Worm (Caenorhabditis elegans) whole organism, L3 larva: ENCODE measurements around the gene nspb-12.
A peak's percentile ranks its signal among the peaks of the same experiment; 100 is the strongest.

Experiments used
- R02D3.7 ChIP-seq: fragments of 150-350 bp; optimal IDR thresholded peaks from 2 replicates; lab custom pipeline; 2014; ENCODE audit warnings: missing biosample characterization, missing genetic modification characterization
- ZK546.5 ChIP-seq: sonication (generic microtip); optimal IDR thresholded peaks from 2 replicates; lab custom pipeline; 2017; ENCODE audit warnings: missing biosample characterization, missing genetic modification characterization
- aly-2 ChIP-seq: fragments of 150-350 bp; optimal IDR thresholded peaks from 2 replicates; lab custom pipeline; 2014; ENCODE audit warnings: missing biosample characterization, missing genetic modification characterization
- ama-1 ChIP-seq: fragments of 150-350 bp; optimal IDR thresholded peaks from 2 replicates; lab custom pipeline; 2018
- ceh-16 ChIP-seq: sonication (generic microtip); optimal IDR thresholded peaks from 2 replicates; lab custom pipeline; 2017; ENCODE audit warnings: missing biosample characterization, missing genetic modification characterization
- ceh-28 ChIP-seq: fragments of 150-350 bp; optimal IDR thresholded peaks from 2 replicates; lab custom pipeline; 2014; ENCODE audit warnings: missing biosample characterization, missing genetic modification reagents, missing genetic modification characterization
- ceh-82 ChIP-seq: fragments of 150-350 bp; optimal IDR thresholded peaks from 2 replicates; lab custom pipeline; 2014; ENCODE audit warnings: missing biosample characterization, missing genetic modification characterization
- ceh-9 ChIP-seq: sonication (generic microtip); optimal IDR thresholded peaks from 2 replicates; lab custom pipeline; 2018; ENCODE audit warnings: missing biosample characterization, missing genetic modification characterization
- daf-12 ChIP-seq: fragments of 150-350 bp; optimal IDR thresholded peaks from 2 replicates; lab custom pipeline; 2014; ENCODE audit warnings: missing biosample characterization, missing genetic modification reagents, missing genetic modification characterization
- egl-27 ChIP-seq: sonication (generic microtip); optimal IDR thresholded peaks from 4 replicates; lab custom pipeline; 2017; ENCODE audit warnings: missing biosample characterization, missing genetic modification reagents, missing genetic modification characterization
- egl-5 ChIP-seq: fragments of 150-350 bp; optimal IDR thresholded peaks from 2 replicates; lab custom pipeline; 2017; ENCODE audit warnings: missing biosample characterization, missing genetic modification reagents, missing genetic modification characterization, inconsistent platforms
- elt-1 ChIP-seq: fragments of 150-350 bp; optimal IDR thresholded peaks from 2 replicates; lab custom pipeline; 2014; ENCODE audit warnings: missing biosample characterization, missing genetic modification characterization
- elt-2 ChIP-seq: sonication (generic microtip); optimal IDR thresholded peaks from 2 replicates; lab custom pipeline; 2016; ENCODE audit warnings: missing genetic modification reagents, mild to moderate bottlenecking, missing genetic modification characterization, missing compliant biosample characterization
- elt-3 ChIP-seq, 3 experiments: fragments of 150-350 bp in 1 of 3; sonication (generic microtip) in 2 of 3; optimal IDR thresholded peaks; 2 replicates in 2 of 3; 4 replicates in 1 of 3; lab custom pipeline; 2014 to 2017; ENCODE audit warnings: missing biosample characterization in 3 of 3, missing genetic modification characterization in 3 of 3
- eor-1 ChIP-seq, 2 experiments: fragments of 150-350 bp; optimal IDR thresholded peaks; 2 replicates each; lab custom pipeline; 2014 to 2018; ENCODE audit warnings: missing biosample characterization in 2 of 2, missing genetic modification characterization in 2 of 2
- fkh-10 ChIP-seq: sonication (generic microtip); optimal IDR thresholded peaks from 2 replicates; lab custom pipeline; 2017; ENCODE audit warnings: missing biosample characterization, missing genetic modification reagents, missing genetic modification characterization
- fos-1 ChIP-seq: fragments of 150-350 bp; optimal IDR thresholded peaks from 2 replicates; lab custom pipeline; 2014; ENCODE audit warnings: missing biosample characterization, missing genetic modification characterization
- hmg-11 ChIP-seq: sonication (generic microtip); optimal IDR thresholded peaks from 2 replicates; lab custom pipeline; 2016; ENCODE audit warnings: missing genetic modification characterization, missing compliant biosample characterization
- jun-1 ChIP-seq: fragments of 150-350 bp; optimal IDR thresholded peaks from 2 replicates; lab custom pipeline; 2014; ENCODE audit warnings: missing biosample characterization, missing genetic modification reagents, missing genetic modification characterization
- lin-15B ChIP-seq: fragments of 150-350 bp; optimal IDR thresholded peaks from 2 replicates; lab custom pipeline; 2014; ENCODE audit warnings: missing biosample characterization, missing genetic modification characterization
- lin-39 ChIP-seq: fragments of 150-350 bp; optimal IDR thresholded peaks from 2 replicates; lab custom pipeline; 2018; ENCODE audit warnings: missing biosample characterization, missing genetic modification reagents, missing genetic modification characterization
- lsy-12 ChIP-seq: sonication (generic microtip); optimal IDR thresholded peaks from 2 replicates; lab custom pipeline; 2016; ENCODE audit warnings: mild to moderate bottlenecking, missing genetic modification characterization, missing compliant biosample characterization
- mml-1 ChIP-seq: fragments of 150-350 bp; sonication (generic microtip); optimal IDR thresholded peaks from 3 replicates; lab custom pipeline; 2014; ENCODE audit warnings: missing biosample characterization, missing genetic modification characterization
- nfya-1 ChIP-seq: sonication (generic microtip); optimal IDR thresholded peaks from 2 replicates; lab custom pipeline; 2017; ENCODE audit warnings: missing genetic modification characterization, mild to moderate bottlenecking, missing compliant biosample characterization, antibody characterized with exemption, moderate library complexity; ENCODE audit not compliant: insufficient read depth
- nhr-12 ChIP-seq: fragments of 150-350 bp; optimal IDR thresholded peaks from 2 replicates; lab custom pipeline; 2014; ENCODE audit warnings: missing biosample characterization, missing genetic modification characterization
- nhr-23 ChIP-seq: fragments of 150-350 bp; optimal IDR thresholded peaks from 2 replicates; lab custom pipeline; 2014; ENCODE audit warnings: missing biosample characterization, missing genetic modification reagents, missing genetic modification characterization
- nhr-237 ChIP-seq: fragments of 150-350 bp; optimal IDR thresholded peaks from 2 replicates; lab custom pipeline; 2014; ENCODE audit warnings: missing biosample characterization, missing genetic modification characterization
- nhr-25 ChIP-seq: sonication (generic microtip); optimal IDR thresholded peaks from 2 replicates; lab custom pipeline; 2017; ENCODE audit warnings: missing biosample characterization, missing genetic modification characterization
- nhr-43 ChIP-seq: sonication (generic microtip); optimal IDR thresholded peaks from 2 replicates; lab custom pipeline; 2016; ENCODE audit warnings: mild to moderate bottlenecking, missing genetic modification characterization, missing compliant biosample characterization; ENCODE audit not compliant: poor library complexity, severe bottlenecking
- nhr-67 ChIP-seq: fragments of 150-350 bp; optimal IDR thresholded peaks from 2 replicates; lab custom pipeline; 2014; ENCODE audit warnings: missing biosample characterization, missing genetic modification characterization
- nhr-76 ChIP-seq: fragments of 150-350 bp; sonication (generic microtip); optimal IDR thresholded peaks from 5 replicates; lab custom pipeline; 2014; ENCODE audit warnings: missing biosample characterization, missing genetic modification characterization
- pha-4 ChIP-seq: fragments of 150-350 bp; optimal IDR thresholded peaks from 2 replicates; lab custom pipeline; 2014; ENCODE audit warnings: missing biosample characterization, missing genetic modification reagents, missing genetic modification characterization
- pqm-1 ChIP-seq: fragments of 150-350 bp; optimal IDR thresholded peaks from 2 replicates; lab custom pipeline; 2017; ENCODE audit warnings: missing biosample characterization, missing genetic modification characterization, inconsistent platforms
- skn-1 ChIP-seq: fragments of 150-350 bp; optimal IDR thresholded peaks from 2 replicates; lab custom pipeline; 2014; ENCODE audit warnings: missing biosample characterization, missing genetic modification characterization
- snpc-4 ChIP-seq: fragments of 150-350 bp; optimal IDR thresholded peaks from 2 replicates; lab custom pipeline; 2014; ENCODE audit warnings: missing biosample characterization, missing genetic modification characterization
- tbx-2 ChIP-seq: sonication (generic microtip); optimal IDR thresholded peaks from 2 replicates; lab custom pipeline; 2016; ENCODE audit warnings: mild to moderate bottlenecking, missing genetic modification characterization, missing compliant biosample characterization
- unc-39 ChIP-seq: sonication (generic microtip); optimal IDR thresholded peaks from 4 replicates; lab custom pipeline; 2017; ENCODE audit warnings: missing biosample characterization, missing genetic modification characterization
- unc-62 ChIP-seq: fragments of 150-350 bp; sonication (generic microtip); optimal IDR thresholded peaks from 4 replicates; lab custom pipeline; 2014; ENCODE audit warnings: missing biosample characterization, missing genetic modification reagents, missing genetic modification characterization
- zag-1 ChIP-seq: fragments of 150-350 bp; optimal IDR thresholded peaks from 2 replicates; lab custom pipeline; 2014; ENCODE audit warnings: missing biosample characterization, missing genetic modification characterization
- ztf-11 ChIP-seq: fragments of 150-350 bp; optimal IDR thresholded peaks from 2 replicates; lab custom pipeline; 2014; ENCODE audit warnings: missing biosample characterization, missing genetic modification characterization
- ztf-4 ChIP-seq: fragments of 150-350 bp; optimal IDR thresholded peaks from 2 replicates; lab custom pipeline; 2014; ENCODE audit warnings: missing biosample characterization, missing genetic modification characterization

nspb-12 gene

DNA sequence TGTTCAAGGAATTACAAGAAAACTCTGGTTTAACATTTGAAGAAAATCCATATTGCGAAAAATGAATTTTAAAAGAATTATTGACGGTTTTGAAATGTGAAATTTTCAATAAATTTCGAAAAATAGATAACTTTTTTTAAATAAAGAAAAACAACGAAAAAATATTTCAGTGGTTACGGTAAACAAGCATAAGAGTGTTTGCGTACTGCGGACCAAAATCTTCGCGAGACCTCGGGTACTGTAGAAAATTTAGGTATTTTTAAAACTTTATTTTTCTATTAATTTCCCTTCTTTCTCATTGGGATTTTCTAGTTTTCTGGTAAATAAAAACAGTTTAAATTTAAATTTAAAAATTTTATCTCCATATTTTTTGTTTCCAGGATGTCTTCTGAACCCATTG, 35.5 kb upstream of the nspb-12 start, which contains the start of gene xnd-1:
xnd-1 (plus strand) TSS at position 381 of the 400 bp plus-strand sequence.
- TF ChIP-seq ceh-28 (no peak), zag-1 (tag; lab: Kevin White, UChicago) (no peak), tbx-2 (tag; lab: Kevin White, UChicago) (no peak), fos-1 (tag; lab: Kevin White, UChicago) (no peak), ztf-11 (no peak), jun-1 (tag; lab: Kevin White, UChicago) (no peak), nhr-237 (tag; lab: Kevin White, UChicago) (no peak), nfya-1 (no peak), ZK546.5 (no peak), fkh-10 (GFP tag; lab: Kevin White, UChicago) (no peak), egl-5 (tag; lab: Kevin White, UChicago) (no peak), ztf-4 (tag; lab: Kevin White, UChicago) (no peak), elt-3 (tag; optimal IDR thresholded peaks at IDR 0.05; lab: Kevin White, UChicago) (no peak), aly-2 (tag; lab: Kevin White, UChicago) (no peak), nhr-43 (tag; lab: Kevin White, UChicago) (no peak), eor-1 (tag; optimal IDR thresholded peaks at IDR 0.05; lab: Kevin White, UChicago) (no peak), unc-62 (GFP tag; lab: Kevin White, UChicago) (no peak), nhr-25 (tag; lab: Kevin White, UChicago) (no peak), lin-39 (tag; lab: Kevin White, UChicago) (no peak), nhr-76 (tag; lab: Kevin White, UChicago) (no peak)

DNA sequence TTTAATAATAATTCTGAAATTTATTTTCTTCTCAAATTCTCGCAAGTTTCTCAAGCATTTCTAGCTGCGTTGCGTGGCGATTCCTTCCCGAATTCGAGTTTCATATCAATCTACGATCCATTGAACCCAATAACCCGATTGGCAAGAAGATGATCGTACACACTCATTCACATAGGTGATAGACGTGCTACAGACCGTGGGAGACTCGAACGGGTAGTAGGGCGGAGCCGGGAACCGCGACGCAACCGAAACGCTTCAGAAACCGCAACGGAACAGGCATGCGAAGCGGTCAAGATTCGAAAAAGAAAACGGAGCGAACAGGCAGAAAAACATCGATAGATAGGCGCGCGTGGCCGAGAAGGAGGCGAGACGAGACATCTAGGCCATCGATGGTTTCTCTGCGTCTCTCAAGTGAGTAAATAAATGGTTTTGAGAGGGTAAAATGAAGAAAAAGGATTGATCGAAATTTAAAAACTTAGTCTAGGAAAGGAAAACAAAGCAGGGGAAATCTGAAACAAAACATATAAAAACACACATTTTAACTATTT, 34.9 kb upstream of the nspb-12 start, which contains the start of gene madf-11:
madf-11 (minus strand) TSS at position 51 of the 548 bp plus-strand sequence.
- TF ChIP-seq pha-4 = peak; percentile 93
- peak; percentile 8 for TF ChIP-seq skn-1
- peak; percentile 60 for TF ChIP-seq nhr-43 (tag; lab: Kevin White, UChicago)
- peak; percentile 84 for TF ChIP-seq ceh-28
- TF ChIP-seq lin-39 (tag; lab: Kevin White, UChicago) = peak; percentile 75
- no peak for TF ChIP-seq fos-1 (tag; lab: Kevin White, UChicago)
- TF ChIP-seq snpc-4 = peak; percentile 76
- TF ChIP-seq nfya-1 = peak; percentile 80
- no peak for TF ChIP-seq ama-1 (lab: Kevin White, UChicago)
- TF ChIP-seq R02D3.7 (tag; lab: Kevin White, UChicago) = peak; percentile 69
- peak; percentile 54 for TF ChIP-seq jun-1 (tag; lab: Kevin White, UChicago)
- TF ChIP-seq fkh-10 (GFP tag; lab: Kevin White, UChicago) = peak; percentile 38
- peak; percentile 5 for TF ChIP-seq ceh-82 (tag; lab: Kevin White, UChicago)
- no peak for TF ChIP-seq nhr-12 (tag; lab: Kevin White, UChicago)
- peak; percentile 94 for TF ChIP-seq lin-15B (tag; lab: Kevin White, UChicago)
- TF ChIP-seq lsy-12 (tag; lab: Kevin White, UChicago) = no peak
- TF ChIP-seq nhr-23 (tag; lab: Kevin White, UChicago) = peak; percentile 75
- peak; percentile 39 for TF ChIP-seq pqm-1 (tag; lab: Kevin White, UChicago)
- TF ChIP-seq egl-5 (tag; lab: Kevin White, UChicago) = peak; percentile 76
- TF ChIP-seq elt-2 (tag; lab: Kevin White, UChicago) = peak; percentile 39
- TF ChIP-seq unc-62 (GFP tag; lab: Kevin White, UChicago) = no peak
- peak in 1 of 3 experiments; percentile 25 for TF ChIP-seq elt-3 (tag; optimal IDR thresholded peaks at IDR 0.05; lab: Kevin White, UChicago)
- no peak for TF ChIP-seq mml-1 (tag; lab: Kevin White, UChicago)
- TF ChIP-seq nhr-25 (tag; lab: Kevin White, UChicago) = peak; percentile 74

DNA sequence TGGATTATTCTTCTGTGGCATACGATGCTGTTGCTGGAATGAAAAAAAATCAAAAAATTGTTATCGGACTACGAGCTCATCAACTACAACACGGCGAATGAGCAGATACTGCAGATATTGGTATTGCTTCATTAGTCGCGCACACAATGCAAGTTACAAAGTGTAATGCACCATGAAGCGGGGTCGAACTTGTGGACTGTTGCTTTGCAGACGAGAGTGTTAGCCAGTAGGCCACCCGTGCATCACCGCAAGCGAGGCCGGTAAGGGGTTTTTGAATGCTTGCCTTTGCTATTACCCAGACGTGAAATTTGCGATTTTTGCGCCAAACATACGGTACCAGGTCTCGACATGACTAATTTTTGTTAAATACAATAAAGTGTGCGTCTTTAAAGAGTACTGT, 33.4 kb upstream of the nspb-12 start:
- TF ChIP-seq nhr-12 (tag; lab: Kevin White, UChicago) (no peak), nhr-25 (tag; lab: Kevin White, UChicago) (peak; percentile 66), daf-12 (tag; lab: Kevin White, UChicago) (no peak), nhr-23 (tag; lab: Kevin White, UChicago) (peak; percentile 62), lin-39 (tag; lab: Kevin White, UChicago) (peak; percentile 76), mml-1 (tag; lab: Kevin White, UChicago) (no peak), jun-1 (tag; lab: Kevin White, UChicago) (peak; percentile 16), egl-27 (tag; lab: Kevin White, UChicago) (peak; percentile 49), fkh-10 (GFP tag; lab: Kevin White, UChicago) (no peak), elt-2 (tag; lab: Kevin White, UChicago) (peak; percentile 57), tbx-2 (tag; lab: Kevin White, UChicago) (peak; percentile 56), hmg-11 (peak; percentile 57), pqm-1 (tag; lab: Kevin White, UChicago) (peak; percentile 0), skn-1 (peak; percentile 51), lsy-12 (tag; lab: Kevin White, UChicago) (peak; percentile 77), nfya-1 (peak; percentile 50), lin-15B (tag; lab: Kevin White, UChicago) (peak; percentile 57), ceh-28 (no peak), ceh-16 (tag; lab: Kevin White, UChicago) (no peak), pha-4 (peak; percentile 78), unc-39 (tag; lab: Kevin White, UChicago) (no peak), nhr-67 (no peak), elt-3 (tag; optimal IDR thresholded peaks at IDR 0.05; lab: Kevin White, UChicago) (peak in 1 of 3 experiments; percentile 10), ama-1 (lab: Kevin White, UChicago) (peak; percentile 76), elt-1 (tag; lab: Kevin White, UChicago) (no peak), nhr-43 (tag; lab: Kevin White, UChicago) (peak; percentile 86), R02D3.7 (tag; lab: Kevin White, UChicago) (peak; percentile 33), nhr-76 (tag; lab: Kevin White, UChicago) (no peak), ceh-9 (no peak), nhr-237 (tag; lab: Kevin White, UChicago) (no peak), fos-1 (tag; lab: Kevin White, UChicago) (no peak), egl-5 (tag; lab: Kevin White, UChicago) (peak; percentile 8)
- TF ChIP-seq, all 47 proteins: peak for 19
